Worm (Caenorhabditis elegans): ENCODE data around the gene C06E1.11.

C06E1.11 gene

ce11 chrIII:8598961-8599360 is 17.5 kb downstream of the C06E1.11 start:
- peak; percentile 88 for TF ChIP-seq ham-2 (GFP tag; optimal IDR thresholded peaks at IDR 0.05)
- TF ChIP-seq ceh-39 (tag; optimal IDR thresholded peaks at IDR 0.05) = no peak

ce11 chrIII:8597770-8598169 is 18.7 kb downstream of the C06E1.11 start, which contains the start of gene ztf-30:
Gene ztf-30, minus strand, starts transcription at chrIII:8597870.
- no peak for TF ChIP-seq nhr-2 (tag; optimal IDR thresholded peaks at IDR 0.05)

- TF ChIP-seq ceh-83 (GFP tag; optimal IDR thresholded peaks at IDR 0.05) = no peak
- TF ChIP-seq blmp-1 (tag; optimal IDR thresholded peaks at IDR 0.05) = peak; percentile 73
- no peak for TF ChIP-seq ceh-39 (tag; optimal IDR thresholded peaks at IDR 0.05)
- peak; percentile 70 for TF ChIP-seq zip-8 (tag; optimal IDR thresholded peaks at IDR 0.05)
- peak; percentile 73 for TF ChIP-seq ham-2 (GFP tag; optimal IDR thresholded peaks at IDR 0.05)
- no peak for TF ChIP-seq ceh-43 (GFP tag; optimal IDR thresholded peaks at IDR 0.05)
- no peak for TF ChIP-seq lsy-2 (tag; optimal IDR thresholded peaks at IDR 0.05)
- TF ChIP-seq ces-1 (GFP tag; optimal IDR thresholded peaks at IDR 0.05) = peak; percentile 27
Measured at ce11 chrIII:8596692-8597091, 19.8 kb downstream of the C06E1.11 start.

ce11 chrIII:8594088-8594487 is 22.4 kb downstream of the C06E1.11 start:
- TF ChIP-seq lsy-2 (tag; optimal IDR thresholded peaks at IDR 0.05) (no peak), ceh-43 (GFP tag; optimal IDR thresholded peaks at IDR 0.05) (no peak), ham-2 (GFP tag; optimal IDR thresholded peaks at IDR 0.05) (no peak), M03D4.4 (tag; optimal IDR thresholded peaks at IDR 0.05) (no peak), unc-120 (tag; optimal IDR thresholded peaks at IDR 0.05; ENCODE audit: poor library complexity, severe bottlenecking) (no peak), nhr-76 (tag; optimal IDR thresholded peaks at IDR 0.05) (no peak), ceh-83 (GFP tag; optimal IDR thresholded peaks at IDR 0.05) (no peak), nhr-28 (tag; optimal IDR thresholded peaks at IDR 0.05) (no peak), hlh-1 (tag; optimal IDR thresholded peaks at IDR 0.05) (no peak), ztf-11 (tag; optimal IDR thresholded peaks at IDR 0.05) (no peak), nhr-2 (tag; optimal IDR thresholded peaks at IDR 0.05) (no peak), nhr-237 (tag; optimal IDR thresholded peaks at IDR 0.05) (no peak), pha-4 (tag; optimal IDR thresholded peaks at IDR 0.05) (no peak)

- TF ChIP-seq ztf-11 (tag; optimal IDR thresholded peaks at IDR 0.05) (no peak), snpc-4 (tag; optimal IDR thresholded peaks at IDR 0.05) (no peak), elt-3 (tag; optimal IDR thresholded peaks at IDR 0.05) (no peak), unc-120 (tag; optimal IDR thresholded peaks at IDR 0.05; ENCODE audit: poor library complexity, severe bottlenecking) (no peak), mep-1 (tag; optimal IDR thresholded peaks at IDR 0.05) (no peak), hlh-1 (tag; optimal IDR thresholded peaks at IDR 0.05) (no peak), sptf-1 (tag; optimal IDR thresholded peaks at IDR 0.05) (no peak), bed-3 (GFP tag; optimal IDR thresholded peaks at IDR 0.05) (no peak), nhr-12 (tag; optimal IDR thresholded peaks at IDR 0.05) (no peak), flh-1 (GFP tag; optimal IDR thresholded peaks at IDR 0.05) (no peak), nhr-76 (tag; optimal IDR thresholded peaks at IDR 0.05) (no peak), zip-8 (tag; optimal IDR thresholded peaks at IDR 0.05) (no peak), ceh-83 (GFP tag; optimal IDR thresholded peaks at IDR 0.05) (no peak), unc-39 (tag; optimal IDR thresholded peaks at IDR 0.05) (no peak), cnd-1 (tag; optimal IDR thresholded peaks at IDR 0.05) (no peak), unc-62 (GFP tag; optimal IDR thresholded peaks at IDR 0.05) (no peak), mab-5 (tag; optimal IDR thresholded peaks at IDR 0.05) (no peak)
Measured at ce11 chrIII:8593620-8594019, 22.9 kb downstream of the C06E1.11 start, which contains the start of gene C06E1.7. Gene C06E1.7, minus strand, starts transcription at chrIII:8593720.

ce11 chrIII:8590882-8591281 is 25.6 kb downstream of the C06E1.11 start, which contains the start of gene fipr-16:
Gene fipr-16, minus strand, starts transcription at chrIII:8590982.
- TF ChIP-seq ceh-83 (GFP tag; optimal IDR thresholded peaks at IDR 0.05) = no peak
- no peak for TF ChIP-seq unc-39 (tag; optimal IDR thresholded peaks at IDR 0.05)
- TF ChIP-seq ztf-11 (tag; optimal IDR thresholded peaks at IDR 0.05) = no peak
- no peak for TF ChIP-seq mep-1 (tag; optimal IDR thresholded peaks at IDR 0.05)
- no peak for TF ChIP-seq ces-1 (GFP tag; optimal IDR thresholded peaks at IDR 0.05)
- no peak for TF ChIP-seq zip-8 (tag; optimal IDR thresholded peaks at IDR 0.05)
- TF ChIP-seq lin-32 (GFP tag; optimal IDR thresholded peaks at IDR 0.05) = no peak
- no peak for TF ChIP-seq unc-120 (tag; optimal IDR thresholded peaks at IDR 0.05; ENCODE audit: poor library complexity, severe bottlenecking)
- TF ChIP-seq nhr-237 (tag; optimal IDR thresholded peaks at IDR 0.05) = no peak
- TF ChIP-seq mls-2 (tag; optimal IDR thresholded peaks at IDR 0.05) = no peak
- no peak for TF ChIP-seq mab-5 (tag; optimal IDR thresholded peaks at IDR 0.05)
- TF ChIP-seq sem-2 (GFP tag; optimal IDR thresholded peaks at IDR 0.05) = no peak
- TF ChIP-seq M03D4.4 (tag; optimal IDR thresholded peaks at IDR 0.05) = no peak
- no peak for TF ChIP-seq drap-1 (GFP tag; optimal IDR thresholded peaks at IDR 0.05)
- TF ChIP-seq cnd-1 (tag; optimal IDR thresholded peaks at IDR 0.05) = no peak
- TF ChIP-seq elt-1 (tag; optimal IDR thresholded peaks at IDR 0.05; ENCODE audit: borderline replicate concordance, insufficient read depth) = no peak

Measured in whole organism, mixed stage, embryonic.